Fruit fly (Drosophila melanogaster) Kc167 (cell line): ENCODE results near the gene CG45413.

Source experiments
- Myc ChIP-seq: fragments of >200 bp; optimal IDR thresholded peaks from 2 replicates; lab custom pipeline; 2017; ENCODE audit warnings: missing external identifiers
- Sin3A ChIP-seq: fragments of >200 bp; optimal IDR thresholded peaks from 2 replicates; lab custom pipeline; 2018; ENCODE audit warnings: missing external identifiers
- h ChIP-seq: fragments of >200 bp; optimal IDR thresholded peaks from 3 replicates; lab custom pipeline; 2018; ENCODE audit warnings: missing external identifiers
- insv ChIP-seq: fragments of >200 bp; optimal IDR thresholded peaks from 3 replicates; lab custom pipeline; 2018; ENCODE audit warnings: missing external identifiers
- psq ChIP-seq: fragments of >200 bp; optimal IDR thresholded peaks from 2 replicates; lab custom pipeline; 2017; ENCODE audit warnings: missing external identifiers
- ttk ChIP-seq: sonication (Bioruptor generic); optimal IDR thresholded peaks from 2 replicates; lab custom pipeline; 2017; ENCODE audit warnings: missing external identifiers

The CG45413 gene

dm6 chr3L:6903985-6904384 lies 27.8 kb downstream of the CG45413 start:
- no peak for TF ChIP-seq psq
- no peak for TF ChIP-seq insv

dm6 chr3L:6899286-6899685 lies 32.5 kb downstream of the CG45413 start:
- TF ChIP-seq Myc (lab: Kevin White, UChicago) (no peak), psq (no peak), ttk (lab: Kevin White, UChicago) (no peak), insv (no peak), Sin3A (no peak), h (lab: Kevin White, UChicago) (no peak)

dm6 chr3L:6885666-6886335 lies 45.9 kb downstream of the CG45413 start:
- TF ChIP-seq insv (no peak), h (lab: Kevin White, UChicago) (no peak), ttk (lab: Kevin White, UChicago) (no peak), Sin3A (no peak), psq (no peak), Myc (lab: Kevin White, UChicago) (no peak)

dm6 chr3L:6884869-6885494 lies 46.8 kb downstream of the CG45413 start:
- no peak for TF ChIP-seq Myc (lab: Kevin White, UChicago)
- TF ChIP-seq insv = no peak
- TF ChIP-seq h (lab: Kevin White, UChicago) = no peak
- no peak for TF ChIP-seq psq
- no peak for TF ChIP-seq Sin3A
- no peak for TF ChIP-seq ttk (lab: Kevin White, UChicago)
